Worm (Caenorhabditis elegans) whole organism, young adult: Measurements from ENCODE around the gene sri-4.

Experiments used
- F37B4.10 ChIP-seq: fragments of 200-800 bp; sonication (Bioruptor generic); IDR thresholded peaks from 2 replicates; pipeline ENCODE4 v1.3.6; 2022; ENCODE audit warnings: missing genetic modification characterization, missing compliant biosample characterization
- hsf-1 ChIP-seq: fragments of 200-800 bp; sonication (Bioruptor generic); IDR thresholded peaks from 2 replicates; pipeline ENCODE4 v1.3.6; 2022; ENCODE audit warnings: missing genetic modification reagents, missing genetic modification characterization, missing compliant biosample characterization
- mel-28 ChIP-seq: sonication (generic microtip); optimal IDR thresholded peaks from 2 replicates; lab custom pipeline; 2016; ENCODE audit warnings: borderline replicate concordance, mild to moderate bottlenecking, missing genetic modification characterization, missing compliant biosample characterization
- pha-4 ChIP-seq: fragments of 150-350 bp; sonication (generic microtip); optimal IDR thresholded peaks from 2 replicates; lab custom pipeline; 2014; ENCODE audit warnings: missing biosample characterization, missing genetic modification reagents, missing genetic modification characterization
- rcor-1 ChIP-seq: fragments of 200-800 bp; sonication (Bioruptor generic); IDR thresholded peaks from 2 replicates; pipeline ENCODE4 v1.3.6; 2022; ENCODE audit warnings: missing genetic modification reagents, missing genetic modification characterization, missing compliant biosample characterization
- sea-2 ChIP-seq: fragments of 200-800 bp; sonication (Bioruptor generic); IDR thresholded peaks from 2 replicates; pipeline ENCODE4 v1.3.6; 2022; ENCODE audit warnings: missing genetic modification characterization, missing compliant biosample characterization

ce11 chrV:743348-743747 is 4.8 kb upstream of the sri-4 start, which contains the start of gene str-134:
- TF ChIP-seq hsf-1 (GFP tag; lab: Robert Waterston, UW) (no peak), rcor-1 (GFP tag; lab: Robert Waterston, UW) (no peak), sea-2 (GFP tag; lab: Robert Waterston, UW) (no peak), F37B4.10 (no peak), pha-4 (no peak), mel-28 (tag; lab: Kevin White, UChicago) (no peak)
